Fruit fly (Drosophila melanogaster) whole organism, wandering third instar larva: Measurements from ENCODE around the gene CG18170.
A peak's percentile ranks its signal among the peaks of the same experiment; 100 is the strongest.

ENCODE experiments used
- Abd-B ChIP-seq: fragments of >200 bp; optimal IDR thresholded peaks from 2 replicates; lab custom pipeline; 2017; ENCODE audit warnings: missing biosample characterization, missing genetic modification characterization
- CG32264 ChIP-seq: fragments of 200-800 bp; sonication (Bioruptor generic); optimal IDR thresholded peaks from 2 replicates; lab custom pipeline; 2016; ENCODE audit warnings: missing biosample characterization, missing genetic modification characterization
- CG9705 ChIP-seq: fragments of 200-800 bp; sonication (Bioruptor generic); optimal IDR thresholded peaks from 2 replicates; lab custom pipeline; 2018; ENCODE audit warnings: missing biosample characterization, mild to moderate bottlenecking, missing genetic modification characterization
- CrebA ChIP-seq: fragments of 200-800 bp; sonication (Bioruptor generic); optimal IDR thresholded peaks from 2 replicates; lab custom pipeline; 2016; ENCODE audit warnings: missing biosample characterization, mild to moderate bottlenecking, missing genetic modification characterization, borderline replicate concordance
- Dfd ChIP-seq: fragments of >200 bp; optimal IDR thresholded peaks from 2 replicates; lab custom pipeline; 2017; ENCODE audit warnings: missing biosample characterization, missing genetic modification characterization
- Dif ChIP-seq: fragments of 200-275, 200-300 bp; sonication (Bioruptor generic); optimal IDR thresholded peaks from 2 replicates; lab custom pipeline; 2018; ENCODE audit warnings: missing biosample characterization, missing genetic modification characterization; ENCODE audit not compliant: partially characterized antibody
- GATAd ChIP-seq: sonication (Bioruptor generic); optimal IDR thresholded peaks from 2 replicates; lab custom pipeline; 2016; ENCODE audit warnings: missing biosample characterization, missing genetic modification characterization
- HLH106 ChIP-seq: fragments of 200-800 bp; optimal IDR thresholded peaks from 3 replicates; lab custom pipeline; 2019; ENCODE audit warnings: missing biosample characterization, mild to moderate bottlenecking, missing genetic modification characterization, moderate library complexity
- Hnf4 ChIP-seq: fragments of 200-800 bp; sonication (Bioruptor generic); optimal IDR thresholded peaks from 2 replicates; lab custom pipeline; 2016; ENCODE audit warnings: missing biosample characterization, mild to moderate bottlenecking, missing genetic modification characterization
- Hr78 ChIP-seq: fragments of >200 bp; optimal IDR thresholded peaks from 2 replicates; lab custom pipeline; 2017; ENCODE audit warnings: missing biosample characterization, missing genetic modification characterization
- Hr83 ChIP-seq: fragments of 200-300 bp; sonication (Bioruptor generic); optimal IDR thresholded peaks from 2 replicates; lab custom pipeline; 2016; ENCODE audit warnings: missing biosample characterization, mild to moderate bottlenecking, missing genetic modification characterization, moderate library complexity; ENCODE audit not compliant: poor library complexity, severe bottlenecking
- Jra ChIP-seq: sonication (Bioruptor generic); optimal IDR thresholded peaks from 2 replicates; lab custom pipeline; 2016; ENCODE audit warnings: missing biosample characterization, missing genetic modification characterization
- Mio ChIP-seq: sonication (Bioruptor generic); optimal IDR thresholded peaks from 2 replicates; lab custom pipeline; 2016; ENCODE audit warnings: missing biosample characterization, missing genetic modification characterization
- Myc ChIP-seq: fragments of >200 bp; optimal IDR thresholded peaks from 2 replicates; lab custom pipeline; 2017
- N ChIP-seq: fragments of >200 bp; optimal IDR thresholded peaks from 2 replicates; lab custom pipeline; 2018; ENCODE audit warnings: missing biosample characterization, missing external identifiers, missing genetic modification characterization
- OdsH ChIP-seq: fragments of 200-800 bp; sonication (Bioruptor generic); optimal IDR thresholded peaks from 2 replicates; lab custom pipeline; 2016; ENCODE audit warnings: missing biosample characterization, mild to moderate bottlenecking, missing genetic modification characterization
- Rel ChIP-seq, 2 experiments: fragments of 200-800 bp; sonication (Bioruptor generic) in 1 of 2; optimal IDR thresholded peaks; 2 replicates in 1 of 2; 3 replicates in 1 of 2; lab custom pipeline; 2016 to 2019; ENCODE audit warnings: mild to moderate bottlenecking in 2 of 2, missing biosample characterization in 2 of 2, missing genetic modification characterization in 2 of 2, moderate library complexity in 1 of 2
- Sp1 ChIP-seq: fragments of 200-800 bp; sonication (Bioruptor generic); optimal IDR thresholded peaks from 3 replicates; lab custom pipeline; 2019; ENCODE audit warnings: missing biosample characterization, mild to moderate bottlenecking, missing genetic modification characterization, moderate library complexity
- Vsx2 ChIP-seq: fragments of 200-300, 225-300 bp; sonication (Bioruptor generic); optimal IDR thresholded peaks from 2 replicates; lab custom pipeline; 2018; ENCODE audit warnings: missing biosample characterization, missing genetic modification characterization; ENCODE audit not compliant: partially characterized antibody
- br ChIP-seq: fragments of 200-800 bp; sonication (Bioruptor generic); optimal IDR thresholded peaks from 2 replicates; lab custom pipeline; 2016; ENCODE audit warnings: missing biosample characterization, missing genetic modification characterization
- brk ChIP-seq: fragments of 200-800 bp; sonication (Bioruptor generic); optimal IDR thresholded peaks from 2 replicates; lab custom pipeline; 2016; ENCODE audit warnings: missing biosample characterization, mild to moderate bottlenecking, missing genetic modification characterization
- dl ChIP-seq, 2 experiments: fragments of 175-275, 200-275 bp in 1 of 2; fragments of 200-275 bp in 1 of 2; sonication (Bioruptor generic); optimal IDR thresholded peaks; lab custom pipeline; 2018; ENCODE audit warnings: mild to moderate bottlenecking in 2 of 2, missing biosample characterization in 2 of 2, missing genetic modification characterization in 2 of 2, moderate library complexity in 2 of 2; ENCODE audit not compliant: partially characterized antibody in 2 of 2, insufficient read depth in 1 of 2
- dmrt93B ChIP-seq: fragments of 200-800 bp; sonication (Bioruptor generic); optimal IDR thresholded peaks from 2 replicates; lab custom pipeline; 2018; ENCODE audit warnings: missing biosample characterization, mild to moderate bottlenecking, missing genetic modification characterization
- dsf ChIP-seq: sonication (Bioruptor generic); optimal IDR thresholded peaks from 2 replicates; lab custom pipeline; 2016; ENCODE audit warnings: missing biosample characterization, missing genetic modification characterization, borderline replicate concordance
- ey ChIP-seq: fragments of 200-800 bp; sonication (Bioruptor generic); optimal IDR thresholded peaks from 2 replicates; lab custom pipeline; 2016; ENCODE audit warnings: missing biosample characterization, missing genetic modification characterization
- foxo ChIP-seq, 2 experiments: fragments of 200-800 bp; sonication (Bioruptor generic); optimal IDR thresholded peaks; 2 replicates in 1 of 2; 3 replicates in 1 of 2; lab custom pipeline; 2016 to 2017; ENCODE audit warnings: missing biosample characterization in 2 of 2, missing genetic modification characterization in 2 of 2
- fru ChIP-seq: fragments of 200-800 bp; sonication (Bioruptor generic); optimal IDR thresholded peaks from 3 replicates; lab custom pipeline; 2016; ENCODE audit warnings: missing biosample characterization, mild to moderate bottlenecking, missing genetic modification characterization
- h ChIP-seq: fragments of 200-800 bp; sonication (Bioruptor generic); optimal IDR thresholded peaks from 3 replicates; lab custom pipeline; 2016; ENCODE audit warnings: missing biosample characterization, mild to moderate bottlenecking, missing genetic modification characterization
- jim ChIP-seq: fragments of 175-275, 200-325 bp; sonication (Bioruptor generic); optimal IDR thresholded peaks from 2 replicates; lab custom pipeline; 2016; ENCODE audit warnings: missing biosample characterization, mild to moderate bottlenecking, missing genetic modification characterization
- lola ChIP-seq: fragments of >200 bp; optimal IDR thresholded peaks from 2 replicates; lab custom pipeline; 2017; ENCODE audit warnings: missing biosample characterization, missing genetic modification characterization
- pan ChIP-seq: fragments of >200 bp; optimal IDR thresholded peaks from 2 replicates; lab custom pipeline; 2017
- psq ChIP-seq: fragments of 200-800 bp; sonication (Bioruptor generic); optimal IDR thresholded peaks from 3 replicates; lab custom pipeline; 2017; ENCODE audit warnings: missing biosample characterization, mild to moderate bottlenecking, missing genetic modification characterization, moderate library complexity
- rgr ChIP-seq: fragments of 200-800 bp; sonication (Bioruptor generic); optimal IDR thresholded peaks from 3 replicates; lab custom pipeline; 2016; ENCODE audit warnings: missing biosample characterization, mild to moderate bottlenecking, missing genetic modification characterization
- sage ChIP-seq: fragments of 200-800 bp; sonication (Bioruptor generic); optimal IDR thresholded peaks from 2 replicates; lab custom pipeline; 2016; ENCODE audit warnings: missing biosample characterization, mild to moderate bottlenecking, missing genetic modification characterization
- sv ChIP-seq: fragments of 200-800 bp; sonication (Bioruptor generic); optimal IDR thresholded peaks from 3 replicates; lab custom pipeline; 2016; ENCODE audit warnings: missing biosample characterization, missing genetic modification characterization
- tai ChIP-seq: sonication (Bioruptor generic); optimal IDR thresholded peaks from 2 replicates; lab custom pipeline; 2016; ENCODE audit warnings: missing biosample characterization, missing genetic modification characterization
- usp ChIP-seq: fragments of >200 bp; optimal IDR thresholded peaks from 2 replicates; lab custom pipeline; 2017; ENCODE audit warnings: missing biosample characterization, missing genetic modification characterization
- woc ChIP-seq: sonication (Bioruptor generic); optimal IDR thresholded peaks from 2 replicates; lab custom pipeline; 2016; ENCODE audit warnings: missing biosample characterization, mild to moderate bottlenecking, missing genetic modification characterization

Gene CG18170

DNA sequence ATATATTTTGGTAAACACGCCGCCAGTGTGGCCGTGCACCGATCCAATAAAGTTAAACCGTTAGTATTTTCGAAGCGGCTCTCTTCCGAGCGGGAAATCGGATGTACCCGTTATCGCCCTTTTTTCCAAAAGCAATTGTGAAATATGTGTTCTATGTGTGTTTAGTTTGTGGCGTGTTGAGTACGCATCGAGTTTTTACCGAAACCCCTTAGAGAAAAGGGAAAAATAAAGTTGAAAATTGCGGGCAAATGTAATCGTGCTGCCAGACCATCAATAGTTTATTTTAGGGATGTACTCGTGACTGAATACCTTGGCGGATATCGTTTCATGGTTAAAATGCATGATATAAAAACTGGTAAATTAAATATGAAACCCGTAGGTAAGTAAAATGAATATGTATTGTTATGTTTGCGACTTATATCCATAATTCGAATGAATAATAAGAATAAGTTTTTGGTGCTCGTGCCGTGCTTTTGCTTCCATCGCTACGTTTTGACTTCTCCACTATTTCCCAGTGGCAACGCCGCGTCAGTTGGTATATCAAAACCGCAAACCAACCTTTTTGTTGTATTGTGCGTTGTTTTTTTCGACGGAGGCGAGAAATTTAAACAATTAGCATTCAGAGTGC lies 36.5 kb downstream of the CG18170 start, which contains the start of the genes Mettl2 and Bgb (continued):
- TF ChIP-seq dl (GFP tag; optimal IDR thresholded peaks at IDR 0.05; lab: Kevin White, UChicago; ENCODE audit: insufficient read depth in 1 of 2, partially characterized antibody in 2 of 2), result no peak
- peak; percentile 8 for TF ChIP-seq Hr83 (GFP tag; lab: Kevin White, UChicago)
- TF ChIP-seq Jra (GFP tag; lab: Kevin White, UChicago), result no peak
- TF ChIP-seq Mio (GFP tag; lab: Kevin White, UChicago), result no peak
- TF ChIP-seq Hr78 (GFP tag; lab: Kevin White, UChicago), result no peak
- peak; percentile 71 for TF ChIP-seq OdsH (GFP tag; lab: Kevin White, UChicago)
- no peak for TF ChIP-seq Hnf4 (GFP tag; lab: Kevin White, UChicago)
- TF ChIP-seq Myc, result no peak

DNA sequence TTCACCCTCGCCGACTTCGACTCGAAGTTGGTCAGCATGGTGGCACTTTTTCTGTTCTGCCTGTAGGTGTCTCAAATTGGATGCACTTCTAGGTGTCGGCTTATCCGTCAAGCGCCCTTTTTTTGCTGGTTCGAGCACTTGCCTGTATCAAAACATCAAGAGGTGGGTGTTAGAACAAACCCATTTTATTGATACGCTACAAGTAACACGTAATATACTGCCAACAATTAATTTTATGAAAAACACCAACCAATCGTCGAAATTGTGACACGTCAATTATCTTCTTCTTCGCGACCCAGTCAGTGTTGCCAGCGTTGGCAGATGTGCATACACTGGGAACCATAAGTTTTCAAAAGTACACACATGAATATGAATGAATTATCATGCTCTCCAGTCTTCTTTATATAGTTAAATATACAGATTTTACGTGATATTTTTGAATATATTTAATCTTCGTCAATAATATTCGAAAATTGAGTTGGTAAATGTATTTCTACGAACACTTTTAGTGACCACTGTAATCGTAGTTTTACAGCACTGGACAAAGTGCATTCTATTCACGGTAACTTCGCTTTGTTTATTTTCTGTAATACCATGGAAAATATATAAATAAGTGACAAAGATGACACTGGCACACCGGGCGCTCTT lies 42.3 kb downstream of the CG18170 start, which contains the start of the genes alphaCOP and CG13919:
Gene alphaCOP, minus strand, starts transcription at position 280 of the 648 bp plus-strand sequence.
Gene CG13919, plus strand, starts transcription at position 548 of the 648 bp plus-strand sequence.
- TF ChIP-seq ey (GFP tag; lab: Kevin White, UChicago), result peak; percentile 95
- TF ChIP-seq lola (GFP tag; lab: Kevin White, UChicago), result no peak
- no peak for TF ChIP-seq tai (GFP tag; lab: Kevin White, UChicago)
- no peak for TF ChIP-seq sage (GFP tag; lab: Kevin White, UChicago)
- peak; percentile 98 for TF ChIP-seq rgr (GFP tag; lab: Kevin White, UChicago)
- TF ChIP-seq pan (lab: Kevin White, UChicago), result no peak
- peak; percentile 80 to 98 for TF ChIP-seq foxo (GFP tag; optimal IDR thresholded peaks at IDR 0.05; lab: Kevin White, UChicago)
- peak; percentile 32 for TF ChIP-seq Myc
- TF ChIP-seq sv (GFP tag; lab: Kevin White, UChicago), result peak; percentile 97
- no peak for TF ChIP-seq Abd-B
- TF ChIP-seq Mio (GFP tag; lab: Kevin White, UChicago), result peak; percentile 60
- TF ChIP-seq Hr83 (GFP tag; lab: Kevin White, UChicago), result peak; percentile 83
- peak; percentile 88 for TF ChIP-seq Rel (GFP tag; optimal IDR thresholded peaks at IDR 0.05; lab: Kevin White, UChicago)
- TF ChIP-seq Rel (tag; optimal IDR thresholded peaks at IDR 0.05; lab: Kevin White, UChicago), result peak; percentile 83
- TF ChIP-seq CG9705 (GFP tag; lab: Kevin White, UChicago), result peak; percentile 86
- peak; percentile 95 for TF ChIP-seq psq (GFP tag; lab: Kevin White, UChicago)
- TF ChIP-seq CG32264 (GFP tag; lab: Kevin White, UChicago), result peak; percentile 91
- peak; percentile 95 for TF ChIP-seq fru
- peak; percentile 97 for TF ChIP-seq Sp1 (GFP tag; lab: Kevin White, UChicago)
- peak; percentile 96 for TF ChIP-seq br
- peak; percentile 78 for TF ChIP-seq GATAd (GFP tag; lab: Kevin White, UChicago)
- TF ChIP-seq dsf (GFP tag; lab: Kevin White, UChicago), result peak; percentile 94
- no peak for TF ChIP-seq brk (GFP tag; lab: Kevin White, UChicago)
- TF ChIP-seq HLH106 (tag; lab: Kevin White, UChicago), result peak; percentile 98
- peak; percentile 96 for TF ChIP-seq Jra (GFP tag; lab: Kevin White, UChicago)
- peak; percentile 97 for TF ChIP-seq OdsH (GFP tag; lab: Kevin White, UChicago)
- peak; percentile 99 for TF ChIP-seq h (GFP tag; lab: Kevin White, UChicago)
- peak; percentile 89 for TF ChIP-seq dmrt93B (GFP tag; lab: Kevin White, UChicago)
- TF ChIP-seq woc (GFP tag; lab: Kevin White, UChicago), result peak; percentile 96
- TF ChIP-seq, all 38 proteins: peak for 22

DNA sequence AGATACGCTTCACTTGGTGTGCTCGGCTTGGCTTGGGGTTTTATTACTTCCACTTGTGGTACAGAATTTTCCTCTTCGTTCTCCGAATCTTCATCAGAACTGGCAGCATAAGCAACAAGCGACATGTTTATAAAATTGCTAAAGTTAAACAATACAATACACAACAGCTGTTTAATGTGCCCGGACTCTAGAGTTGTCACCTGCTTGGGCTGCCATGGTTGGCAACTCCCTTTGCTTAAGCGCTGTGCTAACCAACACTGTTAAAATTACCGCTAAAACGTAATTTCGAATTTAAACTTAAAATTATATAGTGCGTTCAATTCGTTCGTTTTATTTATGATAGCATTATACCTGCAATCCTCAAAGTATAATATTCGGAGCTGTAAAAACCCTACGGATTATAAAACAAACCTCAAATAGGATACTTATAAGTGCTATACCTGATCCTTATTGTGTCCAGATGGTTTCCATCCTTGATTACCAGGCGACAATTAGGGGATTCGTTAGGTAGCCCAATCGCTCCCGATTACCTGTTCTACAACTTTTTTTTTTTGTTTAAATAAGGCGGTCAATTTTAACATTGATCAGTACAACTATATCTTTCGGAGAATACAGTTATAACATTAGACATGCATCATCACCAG lies 44.6 kb downstream of the CG18170 start, which contains the start of the genes CG17249 and Bro:
Gene CG17249, minus strand, starts transcription at position 189 of the 644 bp plus-strand sequence.
Gene Bro, plus strand, starts transcription at position 594 of the 644 bp plus-strand sequence.
- no peak for TF ChIP-seq usp (GFP tag; lab: Kevin White, UChicago)
- no peak for TF ChIP-seq Vsx2 (GFP tag; lab: Kevin White, UChicago)
- TF ChIP-seq br, result no peak
- TF ChIP-seq jim (GFP tag; lab: Kevin White, UChicago), result no peak
- no peak for TF ChIP-seq Sp1 (GFP tag; lab: Kevin White, UChicago)
- TF ChIP-seq Hr78 (GFP tag; lab: Kevin White, UChicago), result no peak
- peak; percentile 37 for TF ChIP-seq ey (GFP tag; lab: Kevin White, UChicago)
- no peak for TF ChIP-seq Mio (GFP tag; lab: Kevin White, UChicago)
- no peak for TF ChIP-seq CG9705 (GFP tag; lab: Kevin White, UChicago)
- no peak for TF ChIP-seq Dfd (GFP tag; lab: Kevin White, UChicago)
- no peak for TF ChIP-seq CG32264 (GFP tag; lab: Kevin White, UChicago)
- TF ChIP-seq N (GFP tag; lab: Kevin White, UChicago), result no peak
- no peak for TF ChIP-seq dmrt93B (GFP tag; lab: Kevin White, UChicago)
- peak; percentile 16 for TF ChIP-seq OdsH (GFP tag; lab: Kevin White, UChicago)
- no peak for TF ChIP-seq Jra (GFP tag; lab: Kevin White, UChicago)
- no peak for TF ChIP-seq GATAd (GFP tag; lab: Kevin White, UChicago)
- peak; percentile 86 for TF ChIP-seq Hr83 (GFP tag; lab: Kevin White, UChicago)
- no peak for TF ChIP-seq brk (GFP tag; lab: Kevin White, UChicago)
- peak; percentile 80 for TF ChIP-seq Hnf4 (GFP tag; lab: Kevin White, UChicago)
- TF ChIP-seq sv (GFP tag; lab: Kevin White, UChicago), result peak; percentile 38
- peak; percentile 25 for TF ChIP-seq Dif (GFP tag; lab: Kevin White, UChicago)
- TF ChIP-seq tai (GFP tag; lab: Kevin White, UChicago), result no peak
- no peak for TF ChIP-seq CrebA (GFP tag; lab: Kevin White, UChicago)
- TF ChIP-seq Abd-B, result no peak
- no peak for TF ChIP-seq HLH106 (tag; lab: Kevin White, UChicago)
- TF ChIP-seq lola (GFP tag; lab: Kevin White, UChicago), result no peak
- TF ChIP-seq woc (GFP tag; lab: Kevin White, UChicago), result no peak
- no peak for TF ChIP-seq dsf (GFP tag; lab: Kevin White, UChicago)
